Fruit fly (Drosophila melanogaster): ENCODE results near the gene CG14879.

dm6 chr3R:16353195-16353594 lies 4.2 kb upstream of the CG14879 start:
- no peak for TF ChIP-seq CG17568 (GFP tag; optimal IDR thresholded peaks at IDR 0.05)
- TF ChIP-seq zen2 (GFP tag; IDR thresholded peaks at IDR 0.05; ENCODE audit: partially characterized antibody), result no peak
- no peak for TF ChIP-seq Rx (GFP tag; IDR thresholded peaks at IDR 0.05)
- TF ChIP-seq CG9609 (GFP tag; optimal IDR thresholded peaks at IDR 0.05), result no peak
- no peak for TF ChIP-seq jigr1 (GFP tag; IDR thresholded peaks at IDR 0.05)
- no peak for TF ChIP-seq CG12659 (GFP tag; optimal IDR thresholded peaks at IDR 0.05)
- no peak for TF ChIP-seq CG7786 (GFP tag; optimal IDR thresholded peaks at IDR 0.05)
- no peak for TF ChIP-seq psq (GFP tag; optimal IDR thresholded peaks at IDR 0.05)
- no peak for TF ChIP-seq unpg (GFP tag; optimal IDR thresholded peaks at IDR 0.05)
- TF ChIP-seq CG13424 (tag; optimal IDR thresholded peaks at IDR 0.05), result no peak
- TF ChIP-seq YL-1 (GFP tag; optimal IDR thresholded peaks at IDR 0.05), result no peak
- no peak for TF ChIP-seq otp (GFP tag; IDR thresholded peaks at IDR 0.05)
- TF ChIP-seq lmd (GFP tag; IDR thresholded peaks at IDR 0.05), result no peak
- TF ChIP-seq grau (tag; optimal IDR thresholded peaks at IDR 0.05), result no peak
